Fruit fly (Drosophila melanogaster) whole organism: ENCODE results near the gene FucTD.

ENCODE experiments used
- pan ChIP-seq: fragments of >200 bp; optimal IDR thresholded peaks from 2 replicates; lab custom pipeline; 2017
- psq ChIP-seq: fragments of >200 bp; optimal IDR thresholded peaks from 2 replicates; lab custom pipeline; 2017

DNA sequence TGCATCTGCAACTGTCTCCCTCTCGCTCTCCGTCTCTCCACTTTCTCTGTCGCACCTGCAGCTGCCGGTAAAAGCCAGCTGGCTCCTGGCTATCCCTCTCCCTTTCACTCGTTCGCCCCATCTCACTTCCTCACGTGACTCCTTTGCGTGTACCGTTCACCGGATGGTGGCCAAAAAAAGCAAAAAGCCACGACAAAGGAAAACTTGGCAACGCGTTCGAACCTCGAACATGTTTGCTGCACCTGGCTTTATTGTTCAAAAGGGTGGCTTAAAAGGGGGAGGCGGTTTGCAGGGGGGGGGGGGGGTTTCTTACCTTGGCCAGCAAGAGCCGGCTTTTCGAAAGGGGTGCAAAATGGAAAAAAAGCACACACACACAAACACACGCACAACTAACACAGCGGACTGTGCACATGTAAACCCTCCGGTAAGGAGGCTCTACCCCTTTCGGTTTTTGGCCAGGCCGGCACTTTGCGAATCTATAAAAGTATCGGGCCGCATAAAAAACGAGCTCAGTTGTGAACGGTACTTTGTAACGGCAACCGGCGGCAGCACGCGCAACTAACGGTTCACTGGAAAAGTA, 45.8 kb upstream of the FucTD start, which contains the start of gene ru:
- no peak for TF ChIP-seq psq
- no peak for TF ChIP-seq pan (lab: Kevin White, UChicago)
